Worm (Caenorhabditis elegans): ENCODE data around the gene lurp-1.
"Not testable (repeated sequence)": the region's sequence is repeated elsewhere in the genome, so short reads cannot be mapped to it uniquely, and the experiment has no call there.

The lurp-1 gene

DNA sequence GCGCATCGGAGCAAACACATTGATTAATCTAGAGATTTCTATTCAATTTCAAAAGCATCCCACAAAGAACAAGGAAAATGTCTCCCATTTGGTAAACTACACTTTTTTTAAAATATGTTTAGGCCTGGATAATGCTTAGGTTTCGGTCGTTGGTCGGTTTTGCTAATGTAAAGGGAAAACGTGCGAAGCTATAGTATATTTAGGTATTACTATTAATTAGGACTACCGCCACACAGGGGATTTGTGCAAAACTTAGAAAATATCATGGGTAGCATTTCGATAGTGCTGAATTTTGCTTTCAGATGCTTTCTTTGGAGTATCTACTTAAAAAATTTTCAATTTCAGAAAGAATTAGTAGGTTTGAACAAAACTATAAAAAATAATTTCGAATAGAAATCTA is 32.3 kb downstream of the lurp-1 start:
- TF ChIP-seq ceh-82 (tag; optimal IDR thresholded peaks at IDR 0.05), result no peak
- TF ChIP-seq pqm-1 (tag; optimal IDR thresholded peaks at IDR 0.05), result no peak
- TF ChIP-seq unc-62 (GFP tag; optimal IDR thresholded peaks at IDR 0.05 in 1 of 2), result peak in 1 of 2 experiments; percentile 96
- TF ChIP-seq unc-62 (tag; optimal IDR thresholded peaks at IDR 0.05), result no peak
- TF ChIP-seq zag-1 (tag; optimal IDR thresholded peaks at IDR 0.05), result no peak
- no peak for TF ChIP-seq lin-38 (GFP tag; IDR thresholded peaks at IDR 0.05)

DNA sequence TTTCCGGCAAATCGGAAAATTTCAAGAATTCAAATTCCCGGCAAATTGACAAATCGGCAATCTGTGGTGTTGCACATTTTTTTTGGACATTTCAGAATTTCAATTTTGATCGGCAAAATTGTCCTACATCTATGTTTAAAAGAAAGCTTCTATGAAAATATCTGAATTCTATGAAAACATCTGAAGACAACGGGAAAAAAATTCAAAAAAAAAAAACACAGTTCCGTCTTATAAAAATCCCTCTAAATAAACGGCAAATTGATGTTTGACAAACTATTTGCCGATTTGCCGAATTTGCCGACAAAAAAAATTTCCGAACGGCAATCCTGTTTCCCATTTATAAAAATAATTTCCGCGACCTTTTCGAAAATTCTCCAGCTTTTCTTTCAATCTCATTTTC is 33.6 kb downstream of the lurp-1 start, which contains the start of gene F44F4.15:
TSS of gene F44F4.15 (plus strand) at position 301 of the 400 bp plus-strand sequence.
- no peak for TF ChIP-seq jun-1 (tag; optimal IDR thresholded peaks at IDR 0.05)
- no peak for TF ChIP-seq nhr-11 (tag; optimal IDR thresholded peaks at IDR 0.05)
- no peak for TF ChIP-seq unc-62 (GFP tag; optimal IDR thresholded peaks at IDR 0.05 in 1 of 2)
- TF ChIP-seq unc-62 (tag; optimal IDR thresholded peaks at IDR 0.05), result no peak
- TF ChIP-seq saeg-2 (GFP tag; IDR thresholded peaks at IDR 0.05), result no peak
- TF ChIP-seq T26A8.4 (GFP tag; IDR thresholded peaks at IDR 0.05), result no peak

DNA sequence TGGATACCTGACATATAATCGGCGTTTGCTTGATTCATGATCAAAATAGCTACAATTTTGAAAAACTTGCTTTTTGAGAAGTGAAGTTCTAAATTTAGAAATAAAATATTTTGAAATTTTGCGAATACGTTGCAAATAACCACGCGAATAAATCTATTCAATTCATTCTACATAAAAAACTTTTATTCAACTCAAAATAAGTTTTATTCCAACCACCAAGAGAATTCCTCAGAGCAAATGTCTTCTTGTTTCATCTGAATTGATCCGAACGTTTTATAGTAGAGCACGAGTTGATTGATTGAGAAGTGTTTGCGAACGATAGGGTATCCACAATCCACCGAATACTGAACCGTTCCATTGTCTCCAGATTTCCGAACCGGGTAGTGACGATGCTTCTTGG is 35.0 kb downstream of the lurp-1 start, which contains the start of gene F44F4.9:
TSS of gene F44F4.9 (minus strand) at position 101 of the 400 bp plus-strand sequence.
- TF ChIP-seq fos-1 (tag; optimal IDR thresholded peaks at IDR 0.05) (no peak), ceh-82 (tag; optimal IDR thresholded peaks at IDR 0.05) (no peak), daf-12 (tag; optimal IDR thresholded peaks at IDR 0.05) (no peak), lin-1 (GFP tag; IDR thresholded peaks at IDR 0.05) (no peak), unc-62 (GFP tag; optimal IDR thresholded peaks at IDR 0.05 in 1 of 2) (no peak), unc-62 (tag; optimal IDR thresholded peaks at IDR 0.05) (no peak)

DNA sequence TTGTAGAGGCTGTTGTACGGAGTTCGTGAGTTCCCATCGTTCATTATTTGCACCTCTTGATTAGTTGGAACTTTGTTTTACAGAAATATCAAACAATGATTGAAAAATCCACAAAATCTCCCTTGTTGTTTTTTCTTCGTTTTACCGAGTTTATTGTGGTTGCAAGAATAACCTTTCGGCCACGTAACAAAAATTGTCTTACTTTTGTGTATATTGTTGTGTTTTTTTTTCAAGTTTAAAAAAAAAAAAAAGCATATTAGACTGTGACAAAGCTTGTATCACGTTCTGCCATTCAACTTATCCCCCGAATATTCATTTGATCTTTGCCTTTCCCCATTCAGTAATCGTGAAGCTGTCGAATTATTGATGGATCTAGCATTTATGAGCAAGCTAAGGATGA is 36.4 kb downstream of the lurp-1 start, which contains the start of gene F44F4.10:
TSS of gene F44F4.10 (minus strand) at position 101 of the 400 bp plus-strand sequence.
- peak in 1 of 2 experiments; percentile 48 for TF ChIP-seq unc-62 (GFP tag; optimal IDR thresholded peaks at IDR 0.05 in 1 of 2)
- no peak for TF ChIP-seq unc-62 (tag; optimal IDR thresholded peaks at IDR 0.05)
- no peak for TF ChIP-seq pha-4 (GFP tag; IDR thresholded peaks at IDR 0.05)
- TF ChIP-seq pha-4 (tag; optimal IDR thresholded peaks at IDR 0.05), result no peak

DNA sequence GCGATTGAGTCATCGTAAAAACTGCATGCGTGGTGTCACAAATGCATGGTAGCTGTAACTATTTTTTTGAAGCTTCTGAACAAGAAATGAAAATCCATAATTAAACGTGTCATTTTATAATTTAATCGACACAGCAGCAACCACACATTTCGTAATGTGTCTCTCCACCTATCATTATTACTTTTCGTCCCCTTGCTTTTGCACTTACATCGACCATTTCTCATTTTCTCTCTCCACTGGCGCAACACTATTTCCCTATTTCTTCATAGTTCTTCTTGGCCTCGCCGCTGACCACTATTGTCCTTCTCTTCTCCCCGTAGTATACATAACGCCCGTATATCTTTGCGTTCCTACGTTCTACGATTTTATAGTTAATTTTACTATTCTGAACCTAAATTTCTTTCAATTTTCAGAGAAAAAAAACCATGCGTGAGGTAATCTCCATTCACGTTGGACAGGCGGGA is 37.6 kb downstream of the lurp-1 start, which contains the start of gene tba-4:
TSS of gene tba-4 (plus strand) at position 414 of the 464 bp plus-strand sequence.
- peak; percentile 86 for TF ChIP-seq nhr-28 (tag; optimal IDR thresholded peaks at IDR 0.05)
- no peak for TF ChIP-seq daf-16 (GFP tag; optimal IDR thresholded peaks at IDR 0.05)
- peak; percentile 55 for TF ChIP-seq daf-16 (tag; optimal IDR thresholded peaks at IDR 0.05)
- TF ChIP-seq sdz-12 (GFP tag; optimal IDR thresholded peaks at IDR 0.05), result no peak
- peak; percentile 3 for TF ChIP-seq nhr-6 (tag; optimal IDR thresholded peaks at IDR 0.05)
- peak; percentile 79 for TF ChIP-seq pqm-1 (tag; optimal IDR thresholded peaks at IDR 0.05)
- TF ChIP-seq Y5F2A.4 (GFP tag; optimal IDR thresholded peaks at IDR 0.05), result no peak
- peak; percentile 30 for TF ChIP-seq hlh-11 (tag; optimal IDR thresholded peaks at IDR 0.05)

DNA sequence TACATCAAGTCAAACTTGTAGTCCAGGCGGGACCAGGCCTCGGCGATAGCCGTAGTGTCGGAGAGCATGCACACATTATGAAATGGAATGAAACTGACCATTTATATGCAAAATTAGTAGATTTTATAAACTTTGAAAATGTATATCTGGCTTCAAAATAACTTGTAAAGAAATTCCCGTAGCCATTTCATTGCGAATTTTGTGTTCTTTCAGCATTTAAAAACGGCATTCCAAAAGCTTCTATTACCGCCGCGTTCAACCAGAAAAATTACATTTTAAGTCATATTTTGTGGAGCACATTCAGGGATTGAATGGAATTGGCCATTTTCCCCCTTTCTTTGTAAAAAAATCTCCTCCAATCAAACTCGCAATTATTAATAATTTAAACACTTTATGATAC is 42.1 kb downstream of the lurp-1 start, which contains the start of gene Y19D2B.1:
TSS of gene Y19D2B.1 (minus strand) at position 101 of the 400 bp plus-strand sequence.
- not testable (repeated sequence) for TF ChIP-seq ctbp-1 (GFP tag; IDR thresholded peaks at IDR 0.05); nhr-237 (tag; optimal IDR thresholded peaks at IDR 0.05); T26A8.4 (GFP tag; IDR thresholded peaks at IDR 0.05)

DNA sequence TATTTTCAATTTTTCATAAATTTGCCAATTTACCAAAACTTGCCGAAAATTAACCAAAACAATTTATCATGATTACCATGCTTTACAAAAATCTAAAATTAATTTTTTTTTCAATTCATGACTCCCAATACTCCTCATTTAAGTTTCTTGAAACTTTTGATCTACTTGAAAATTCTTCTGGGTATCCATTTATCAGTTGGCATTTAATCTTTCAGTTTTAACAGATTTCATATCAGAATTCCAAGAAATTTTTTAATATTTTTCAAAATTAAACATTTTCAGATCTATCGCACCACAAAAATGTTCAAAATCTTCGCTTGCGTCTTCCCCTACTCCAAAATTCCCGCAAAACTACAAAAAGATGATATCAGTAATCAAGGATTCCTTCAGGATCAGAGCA is 43.2 kb downstream of the lurp-1 start, which contains the start of gene Y19D2B.2:
TSS of gene Y19D2B.2 (plus strand) at position 301 of the 400 bp plus-strand sequence.
- TF ChIP-seq F10B5.3 (tag; optimal IDR thresholded peaks at IDR 0.05) (no peak), aha-1 (tag) (peak; percentile 13)

DNA sequence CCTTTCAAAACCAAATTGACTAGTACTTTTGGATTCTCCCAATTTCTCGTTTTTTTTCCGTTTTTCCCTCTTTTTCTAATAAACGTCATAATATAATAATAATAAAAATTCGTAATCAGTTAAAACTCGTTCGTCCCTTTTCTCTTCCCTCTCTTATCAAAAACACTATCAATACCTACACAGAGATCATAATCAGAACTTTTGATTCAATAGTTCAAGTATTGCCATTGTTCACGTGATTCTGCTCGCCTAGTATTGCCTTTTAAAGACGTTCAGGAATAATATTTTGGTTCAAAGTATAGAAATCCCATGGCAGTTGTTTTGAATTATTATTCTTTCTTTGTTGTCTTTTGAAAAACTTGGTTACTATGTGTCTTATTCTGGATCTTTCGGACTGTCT is 43.9 kb downstream of the lurp-1 start:
- TF ChIP-seq unc-39 (tag; optimal IDR thresholded peaks at IDR 0.05) (no peak), zip-11 (GFP tag; IDR thresholded peaks at IDR 0.05) (no peak), nhr-28 (tag; optimal IDR thresholded peaks at IDR 0.05) (peak; percentile 97), cey-2 (tag; optimal IDR thresholded peaks at IDR 0.05; ENCODE audit: borderline replicate concordance, insufficient read depth) (no peak), nhr-10 (tag; optimal IDR thresholded peaks at IDR 0.05) (peak; percentile 28), ceh-44 (GFP tag; IDR thresholded peaks at IDR 0.05) (no peak), ceh-20 (GFP tag; IDR thresholded peaks at IDR 0.05) (no peak), tra-1 (GFP tag; IDR thresholded peaks at IDR 0.05) (peak; percentile 33; the same call in 1 of the 2 replicates), zag-1 (tag; optimal IDR thresholded peaks at IDR 0.05) (no peak), lin-29 (GFP tag; IDR thresholded peaks at IDR 0.05) (no peak), ctbp-1 (GFP tag; IDR thresholded peaks at IDR 0.05) (no peak), vab-7 (GFP tag; IDR thresholded peaks at IDR 0.05) (no peak), lin-15B (tag; optimal IDR thresholded peaks at IDR 0.05) (no peak), ama-1 (optimal IDR thresholded peaks at IDR 0.05) (no peak), zfp-2 (tag; optimal IDR thresholded peaks at IDR 0.05) (no peak), F26F4.8 (GFP tag; conservative IDR thresholded peaks at IDR 0.05) (no peak)

All from whole organism, L4 larva.